Fruit fly (Drosophila melanogaster) whole organism, embryonic: ENCODE measurements around the gene kat80.

Source experiments
- ATbp ChIP-seq: fragments of 200-800 bp; sonication (Bioruptor generic); optimal IDR thresholded peaks from 2 replicates; lab custom pipeline; 2017; ENCODE audit warnings: missing biosample characterization, mild to moderate bottlenecking, missing genetic modification characterization, missing genetic modification reagents
- Adf1 ChIP-seq: fragments of 200-800 bp; sonication (Bioruptor generic); IDR thresholded peaks from 2 replicates; pipeline ENCODE4 v1.3.6; 2022; ENCODE audit warnings: missing biosample characterization, missing genetic modification characterization
- Bteb2 ChIP-seq: fragments of 200-800 bp; sonication (Bioruptor generic); optimal IDR thresholded peaks from 2 replicates; lab custom pipeline; 2016; ENCODE audit warnings: missing biosample characterization, missing genetic modification characterization
- CG1024 ChIP-seq: fragments of 200-800 bp; sonication (Bioruptor generic); IDR thresholded peaks from 2 replicates; pipeline ENCODE4 v1.3.6; 2022; ENCODE audit warnings: missing biosample characterization, missing genetic modification characterization
- CG10979 ChIP-seq: fragments of 200-800 bp; sonication (Bioruptor generic); optimal IDR thresholded peaks from 2 replicates; lab custom pipeline; 2018; ENCODE audit warnings: missing biosample characterization, mild to moderate bottlenecking, missing genetic modification characterization, moderate library complexity
- CG11504 ChIP-seq: fragments of 200-800 bp; sonication (Bioruptor generic); optimal IDR thresholded peaks from 3 replicates; lab custom pipeline; 2019; ENCODE audit warnings: missing biosample characterization, mild to moderate bottlenecking, missing genetic modification characterization, moderate library complexity
- CG12769 ChIP-seq: fragments of 200-800 bp; sonication (Bioruptor generic); optimal IDR thresholded peaks from 2 replicates; lab custom pipeline; 2019; ENCODE audit warnings: missing biosample characterization, mild to moderate bottlenecking, missing genetic modification characterization, moderate library complexity
- CG12942 ChIP-seq: fragments of 200-800 bp; sonication (Bioruptor generic); optimal IDR thresholded peaks from 3 replicates; lab custom pipeline; 2016; ENCODE audit warnings: missing biosample characterization, missing genetic modification characterization
- CG14014 ChIP-seq: fragments of 200-800 bp; sonication (Bioruptor generic); IDR thresholded peaks from 2 replicates; pipeline ENCODE4 v1.3.6; 2022; ENCODE audit warnings: missing biosample characterization, missing genetic modification characterization
- CG17328 ChIP-seq: fragments of 200-800 bp; sonication (Bioruptor generic); IDR thresholded peaks from 2 replicates; pipeline ENCODE4 v1.3.6; 2022; ENCODE audit warnings: missing biosample characterization, missing genetic modification characterization
- CG17385 ChIP-seq: fragments of 200-800 bp; sonication (Bioruptor generic); optimal IDR thresholded peaks from 3 replicates; lab custom pipeline; 2018; ENCODE audit warnings: missing biosample characterization, mild to moderate bottlenecking, missing genetic modification characterization
- CG1792 ChIP-seq: fragments of 200-800 bp; sonication (Bioruptor generic); optimal IDR thresholded peaks from 2 replicates; lab custom pipeline; 2016; ENCODE audit warnings: missing biosample characterization, missing genetic modification characterization
- CG3163 ChIP-seq: fragments of 200-800 bp; sonication (Bioruptor generic); optimal IDR thresholded peaks from 3 replicates; lab custom pipeline; 2016; ENCODE audit warnings: missing biosample characterization, missing genetic modification characterization
- CG3838 ChIP-seq: fragments of 200-800 bp; sonication (Bioruptor generic); optimal IDR thresholded peaks from 3 replicates; lab custom pipeline; 2016; ENCODE audit warnings: missing biosample characterization, missing genetic modification characterization
- CG3995 ChIP-seq: fragments of 200-800 bp; sonication (Bioruptor generic); optimal IDR thresholded peaks from 3 replicates; lab custom pipeline; 2016; ENCODE audit warnings: missing biosample characterization, missing genetic modification characterization
- CG6272 ChIP-seq: fragments of 200-800 bp; sonication (Bioruptor generic); IDR thresholded peaks from 2 replicates; pipeline ENCODE4 v1.3.6; 2022; ENCODE audit warnings: missing biosample characterization, missing genetic modification characterization
- CG6654 ChIP-seq: fragments of 200-800 bp; sonication (Bioruptor generic); optimal IDR thresholded peaks from 2 replicates; lab custom pipeline; 2017; ENCODE audit warnings: missing biosample characterization, mild to moderate bottlenecking, missing genetic modification characterization
- Dll ChIP-seq: fragments of 200-800 bp; sonication (Bioruptor generic); IDR thresholded peaks from 4 replicates; pipeline ENCODE4 v1.3.6; 2022; ENCODE audit warnings: missing biosample characterization, missing genetic modification characterization; ENCODE audit not compliant: partially characterized antibody
- Gug ChIP-seq: fragments of 200-800 bp; sonication (Bioruptor generic); IDR thresholded peaks from 4 replicates; pipeline ENCODE4 v1.3.6; 2022; ENCODE audit warnings: missing biosample characterization, missing genetic modification characterization
- H15 ChIP-seq: fragments of 200-800 bp; sonication (Bioruptor generic); IDR thresholded peaks from 3 replicates; pipeline ENCODE4 v1.3.6; 2022; ENCODE audit warnings: missing biosample characterization, missing genetic modification characterization
- Lhr ChIP-seq: fragments of 200-800 bp; sonication (Bioruptor generic); optimal IDR thresholded peaks from 3 replicates; lab custom pipeline; 2017; ENCODE audit warnings: mild to moderate bottlenecking, missing biosample characterization, missing genetic modification reagents, missing genetic modification characterization
- Meics ChIP-seq: fragments of 200-800 bp; sonication (Bioruptor generic); optimal IDR thresholded peaks from 2 replicates; lab custom pipeline; 2017; ENCODE audit warnings: missing biosample characterization, mild to moderate bottlenecking, missing genetic modification characterization
- NC2α ChIP-seq: fragments of 200-800 bp; sonication (Bioruptor generic); optimal IDR thresholded peaks from 2 replicates; lab custom pipeline; 2016; ENCODE audit warnings: missing biosample characterization, missing genetic modification characterization
- Oli ChIP-seq: fragments of 200-800 bp; sonication (Bioruptor generic); optimal IDR thresholded peaks from 2 replicates; lab custom pipeline; 2018; ENCODE audit warnings: missing biosample characterization, mild to moderate bottlenecking, missing genetic modification characterization, moderate library complexity
- Rx ChIP-seq: fragments of 200-800 bp; sonication (Bioruptor generic); IDR thresholded peaks from 2 replicates; pipeline ENCODE4 v1.3.6; 2022; ENCODE audit warnings: missing biosample characterization, missing genetic modification characterization
- Spps ChIP-seq: fragments of 200-800 bp; sonication (Bioruptor generic); optimal IDR thresholded peaks from 2 replicates; lab custom pipeline; 2018; ENCODE audit warnings: missing biosample characterization, mild to moderate bottlenecking, missing genetic modification characterization
- Ssrp ChIP-seq: fragments of 200-800 bp; sonication (Bioruptor generic); optimal IDR thresholded peaks from 2 replicates; lab custom pipeline; 2018; ENCODE audit warnings: missing biosample characterization, mild to moderate bottlenecking, missing genetic modification characterization, moderate library complexity
- Tbp ChIP-seq: fragments of >200 bp; optimal IDR thresholded peaks from 2 replicates; lab custom pipeline; 2018; ENCODE audit warnings: missing biosample characterization, missing genetic modification characterization
- Xrp1 ChIP-seq: fragments of 200-800 bp; sonication (Bioruptor generic); IDR thresholded peaks from 2 replicates; pipeline ENCODE4 v1.3.6; 2022; ENCODE audit warnings: missing biosample characterization, missing genetic modification characterization
- bcd ChIP-seq: fragments of 200-800 bp; sonication (Bioruptor generic); optimal IDR thresholded peaks from 2 replicates; lab custom pipeline; 2017; ENCODE audit warnings: missing biosample characterization, mild to moderate bottlenecking, missing genetic modification characterization
- br ChIP-seq: fragments of >200 bp; optimal IDR thresholded peaks from 2 replicates; lab custom pipeline; 2017
- ci ChIP-seq: fragments of 200-800 bp; sonication (Bioruptor generic); IDR thresholded peaks from 3 replicates; pipeline ENCODE4 v1.3.6; 2022; ENCODE audit warnings: missing biosample characterization, missing genetic modification characterization
- croc ChIP-seq: fragments of 200-800 bp; sonication (Bioruptor generic); conservative IDR thresholded peaks from 3 replicates; pipeline ENCODE4 v1.3.6; 2022; ENCODE audit warnings: missing biosample characterization, missing genetic modification characterization
- crp ChIP-seq, 2 experiments: fragments of 200-800 bp; sonication (Bioruptor generic); optimal IDR thresholded peaks; 2 replicates in 1 of 2; 3 replicates in 1 of 2; lab custom pipeline; 2017; ENCODE audit warnings: missing biosample characterization in 2 of 2, missing genetic modification characterization in 2 of 2, mild to moderate bottlenecking in 1 of 2, moderate library complexity in 1 of 2
- ftz-f1 ChIP-seq: fragments of 200-800 bp; sonication (Bioruptor generic); optimal IDR thresholded peaks from 2 replicates; lab custom pipeline; 2016; ENCODE audit warnings: missing biosample characterization, missing genetic modification characterization
- gem ChIP-seq: fragments of 200-800 bp; sonication (Bioruptor generic); optimal IDR thresholded peaks from 2 replicates; lab custom pipeline; 2019; ENCODE audit warnings: missing biosample characterization, mild to moderate bottlenecking, missing genetic modification characterization, moderate library complexity
- ham ChIP-seq: fragments of 200-800 bp; sonication (Bioruptor generic); IDR thresholded peaks from 2 replicates; pipeline ENCODE4 v1.3.6; 2022; ENCODE audit warnings: missing biosample characterization, missing genetic modification characterization
- hkb ChIP-seq, 2 experiments: fragments of 200-800 bp in 1 of 2; fragments of >200 bp in 1 of 2; sonication (Bioruptor generic) in 1 of 2; IDR thresholded peaks in 1 of 2; optimal IDR thresholded peaks in 1 of 2; 2 replicates each; pipeline versions ENCODE4 v1.3.6 to Lab custom; 2017 to 2022; ENCODE audit warnings: missing biosample characterization in 1 of 2, missing genetic modification characterization in 1 of 2
- pan ChIP-seq, 4 experiments: fragments of >200 bp in 3 of 4; fragments of 200-800 bp in 1 of 4; sonication (Bioruptor generic) in 1 of 4; optimal IDR thresholded peaks in 3 of 4; IDR thresholded peaks in 1 of 4; 2 replicates each; pipeline versions ENCODE4 v1.3.6 to Lab custom; 2017 to 2022; ENCODE audit warnings: missing biosample characterization in 2 of 4, missing genetic modification characterization in 2 of 4, mixed read lengths in 1 of 4
- tap ChIP-seq: fragments of 200-800 bp; optimal IDR thresholded peaks from 3 replicates; lab custom pipeline; 2019; ENCODE audit warnings: missing biosample characterization, mild to moderate bottlenecking, missing genetic modification characterization, moderate library complexity
- trem ChIP-seq: fragments of 200-800 bp; optimal IDR thresholded peaks from 3 replicates; lab custom pipeline; 2019; ENCODE audit warnings: missing biosample characterization, mild to moderate bottlenecking, missing genetic modification characterization, moderate library complexity
- vfl ChIP-seq: fragments of 200-800 bp; sonication (Bioruptor generic); optimal IDR thresholded peaks from 2 replicates; lab custom pipeline; 2016; ENCODE audit warnings: missing biosample characterization, missing genetic modification characterization
- zen ChIP-seq: fragments of 200-800 bp; sonication (Bioruptor generic); optimal IDR thresholded peaks from 3 replicates; lab custom pipeline; 2018; ENCODE audit warnings: missing biosample characterization, mild to moderate bottlenecking, missing genetic modification characterization, moderate library complexity

kat80 gene

DNA sequence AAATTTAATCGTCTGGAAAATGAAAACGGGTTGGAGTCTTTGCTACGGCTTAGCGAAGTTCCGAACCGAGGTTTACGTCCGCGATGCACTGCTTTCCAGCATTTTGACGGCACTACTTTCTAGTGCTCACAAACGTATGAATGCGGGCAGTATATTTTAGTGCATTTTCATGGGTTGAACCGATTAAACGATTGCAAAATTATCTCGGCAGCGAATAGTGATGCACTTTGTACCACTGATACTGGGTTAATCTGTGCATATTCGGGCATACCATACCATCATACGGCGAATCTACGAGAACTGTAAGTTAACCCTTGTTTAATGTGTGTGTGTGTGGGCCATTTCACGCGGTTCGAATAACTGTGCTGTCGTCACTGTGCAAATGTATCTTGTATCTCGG, 5.2 kb downstream of the kat80 start, which contains the start of gene Mfe2 (continued):
- TF ChIP-seq H15 (GFP tag; lab: Robert Waterston, UW): peak; percentile 24; the same call in 1 of the 3 replicates
- no peak for TF ChIP-seq ham
- peak; percentile 91 for TF ChIP-seq Lhr (GFP tag; lab: Kevin White, UChicago)
- no peak for TF ChIP-seq gem (tag; lab: Kevin White, UChicago)
- no peak for TF ChIP-seq tap
- TF ChIP-seq Bteb2 (GFP tag; lab: Kevin White, UChicago): peak; percentile 61
- TF ChIP-seq Rx (GFP tag; lab: Robert Waterston, UW): no peak
- 0 out of 2 replicates have a peak, but pooled peaks have one; percentile 30 for TF ChIP-seq CG14014
- TF ChIP-seq CG12942: peak; percentile 17
- TF ChIP-seq CG17328: no peak
- no peak for TF ChIP-seq Spps (tag; lab: Kevin White, UChicago)
- TF ChIP-seq CG3995: peak; percentile 37
- TF ChIP-seq CG1024 (GFP tag; lab: Robert Waterston, UW): 0 out of 2 replicates have a peak, but pooled peaks have one; percentile 17
- peak; percentile 25 for TF ChIP-seq Meics (GFP tag; lab: Kevin White, UChicago)
- no peak for TF ChIP-seq Ssrp (tag; lab: Kevin White, UChicago)
- TF ChIP-seq hkb (optimal IDR thresholded peaks at IDR 0.05; lab: Kevin White, UChicago): no peak
- TF ChIP-seq hkb (GFP tag; IDR thresholded peaks at IDR 0.05; lab: Robert Waterston, UW): peak; percentile 16; the same call in 1 of the 2 replicates
- peak; percentile 5 for TF ChIP-seq CG6654
- TF ChIP-seq CG3163 (GFP tag; lab: Kevin White, UChicago): peak; percentile 50
- TF ChIP-seq Oli (tag; lab: Kevin White, UChicago): no peak
- TF ChIP-seq CG3838 (GFP tag; lab: Kevin White, UChicago): no peak
- TF ChIP-seq NC2α (GFP tag; lab: Kevin White, UChicago): peak; percentile 1
- TF ChIP-seq ftz-f1: peak; percentile 11
- TF ChIP-seq Adf1: peak; percentile 37; the same call in 1 of the 2 replicates
- peak; percentile 31 for TF ChIP-seq CG1792 (GFP tag; lab: Kevin White, UChicago)
- TF ChIP-seq Dll: peak; percentile 50; the same call in 3 of the 4 replicates
- peak; percentile 58 for TF ChIP-seq bcd (GFP tag; lab: Kevin White, UChicago)
- TF ChIP-seq ATbp (GFP tag; lab: Kevin White, UChicago): no peak
- peak; percentile 30; the same call in 1 of the 4 replicates for TF ChIP-seq Gug (GFP tag; lab: Robert Waterston, UW)
- peak in 1 of 2 experiments; percentile 14 for TF ChIP-seq crp (GFP tag; optimal IDR thresholded peaks at IDR 0.05; lab: Kevin White, UChicago)
- 0 out of 2 replicates have a peak, but pooled peaks have one; percentile 7 for TF ChIP-seq CG6272 (GFP tag; lab: Robert Waterston, UW)
- TF ChIP-seq croc: no peak
- TF ChIP-seq CG10979 (tag; lab: Kevin White, UChicago): peak; percentile 6
- no peak for TF ChIP-seq br (lab: Kevin White, UChicago)
- peak; percentile 77 for TF ChIP-seq trem (tag; lab: Kevin White, UChicago)
- no peak for TF ChIP-seq pan (optimal IDR thresholded peaks at IDR 0.05; lab: Kevin White, UChicago)
- TF ChIP-seq pan (GFP tag; optimal IDR thresholded peaks at IDR 0.05 in 1 of 2, IDR thresholded peaks at IDR 0.05 in 1 of 2): no peak
- TF ChIP-seq Tbp (GFP tag; lab: Kevin White, UChicago): no peak
- TF ChIP-seq, all 482 proteins: peak for 245

DNA sequence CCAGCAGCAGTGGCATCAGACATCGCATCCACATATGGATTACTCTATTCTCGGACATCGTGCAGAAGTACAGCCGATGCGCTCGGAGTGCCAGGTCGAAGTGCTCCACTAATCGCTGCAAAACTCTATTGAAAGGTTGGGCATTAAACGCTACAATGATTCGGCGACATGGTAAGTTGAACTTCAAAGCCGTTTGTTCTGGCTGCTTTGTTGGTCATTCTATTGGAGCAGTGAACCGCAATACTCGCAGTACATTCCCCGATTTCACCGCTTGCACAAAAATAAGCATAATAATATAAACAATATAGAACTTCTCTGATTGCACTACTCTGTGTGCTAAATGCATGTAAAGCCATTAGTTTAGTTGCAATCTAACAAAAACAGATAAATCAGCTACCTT, 9.5 kb downstream of the kat80 start, which contains the start of gene CG12507:
Gene CG12507 (minus strand): TSS at position 101 of the 400 bp plus-strand sequence.
- TF ChIP-seq CG17385 (GFP tag; lab: Kevin White, UChicago) (no peak), vfl (GFP tag; lab: Kevin White, UChicago) (no peak), zen (tag; lab: Kevin White, UChicago) (no peak), CG12769 (tag; lab: Kevin White, UChicago) (no peak), CG11504 (tag; lab: Kevin White, UChicago) (no peak), ci (GFP tag; lab: Robert Waterston, UW) (no peak), Xrp1 (GFP tag; lab: Robert Waterston, UW) (no peak)
